Worm (Caenorhabditis elegans) whole organism, late embryonic: ENCODE data around the gene unc-50.

ENCODE experiments used
- C08G9.2 ChIP-seq: sonication (generic microtip); optimal IDR thresholded peaks from 2 replicates; lab custom pipeline; 2016; ENCODE audit warnings: mild to moderate bottlenecking, missing genetic modification characterization, moderate library complexity, missing compliant biosample characterization
- C38D4.7 ChIP-seq: fragments of 200-800 bp; sonication (Bioruptor generic); optimal IDR thresholded peaks from 2 replicates; lab custom pipeline; 2018; ENCODE audit warnings: mild to moderate bottlenecking, missing genetic modification characterization, moderate library complexity, missing compliant biosample characterization
- F13H6.1 ChIP-seq: sonication (generic microtip); optimal IDR thresholded peaks from 2 replicates; lab custom pipeline; 2016; ENCODE audit warnings: missing genetic modification characterization, missing compliant biosample characterization
- K02D7.2 ChIP-seq: sonication (generic microtip); optimal IDR thresholded peaks from 2 replicates; lab custom pipeline; 2017; ENCODE audit warnings: mild to moderate bottlenecking, missing genetic modification characterization, missing compliant biosample characterization
- T23F11.4 ChIP-seq: fragments of 200-800 bp; sonication (Bioruptor generic); optimal IDR thresholded peaks from 2 replicates; lab custom pipeline; 2018; ENCODE audit warnings: mild to moderate bottlenecking, missing genetic modification characterization, missing compliant biosample characterization
- ahr-1 ChIP-seq: sonication (generic microtip); optimal IDR thresholded peaks from 2 replicates; lab custom pipeline; 2016; ENCODE audit warnings: missing genetic modification characterization, missing compliant biosample characterization
- ama-1 ChIP-seq: fragments of 150-350 bp; optimal IDR thresholded peaks from 2 replicates; lab custom pipeline; 2014
- ceh-14 ChIP-seq: sonication (generic microtip); optimal IDR thresholded peaks from 2 replicates; lab custom pipeline; 2016; ENCODE audit warnings: missing genotype, missing genetic modification characterization, missing compliant biosample characterization
- ceh-18 ChIP-seq: sonication (generic microtip); optimal IDR thresholded peaks from 2 replicates; lab custom pipeline; 2016; ENCODE audit warnings: missing genetic modification characterization, missing compliant biosample characterization
- ceh-2 ChIP-seq: sonication (generic microtip); optimal IDR thresholded peaks from 2 replicates; lab custom pipeline; 2016; ENCODE audit warnings: missing genotype, missing genetic modification characterization, missing compliant biosample characterization
- ceh-30 ChIP-seq: fragments of 150-350 bp; optimal IDR thresholded peaks from 2 replicates; lab custom pipeline; 2014; ENCODE audit warnings: missing biosample characterization, missing genetic modification characterization
- ceh-31 ChIP-seq: sonication (generic microtip); optimal IDR thresholded peaks from 2 replicates; lab custom pipeline; 2016; ENCODE audit warnings: missing genetic modification characterization, missing compliant biosample characterization
- ceh-34 ChIP-seq: sonication (generic microtip); optimal IDR thresholded peaks from 2 replicates; lab custom pipeline; 2016; ENCODE audit warnings: mild to moderate bottlenecking, missing genetic modification characterization, missing compliant biosample characterization
- ceh-48 ChIP-seq: sonication (generic microtip); optimal IDR thresholded peaks from 2 replicates; lab custom pipeline; 2016; ENCODE audit warnings: missing genetic modification characterization, inconsistent platforms, missing compliant biosample characterization
- ceh-9 ChIP-seq: sonication (generic microtip); optimal IDR thresholded peaks from 2 replicates; lab custom pipeline; 2016; ENCODE audit warnings: mild to moderate bottlenecking, missing genetic modification characterization, inconsistent platforms, missing compliant biosample characterization
- che-1 ChIP-seq: sonication (generic microtip); optimal IDR thresholded peaks from 2 replicates; lab custom pipeline; 2016; ENCODE audit warnings: mild to moderate bottlenecking, missing genetic modification characterization, missing compliant biosample characterization
- dmd-4 ChIP-seq: sonication (generic microtip); optimal IDR thresholded peaks from 2 replicates; lab custom pipeline; 2016; ENCODE audit warnings: borderline replicate concordance, missing genetic modification characterization, missing compliant biosample characterization
- dve-1 ChIP-seq: sonication (generic microtip); optimal IDR thresholded peaks from 2 replicates; lab custom pipeline; 2017; ENCODE audit warnings: antibody characterized with exemption, mild to moderate bottlenecking, missing genetic modification characterization, missing compliant biosample characterization
- elt-2 ChIP-seq: sonication (generic microtip); optimal IDR thresholded peaks from 2 replicates; lab custom pipeline; 2016; ENCODE audit warnings: missing genetic modification reagents, missing genetic modification characterization, missing compliant biosample characterization
- ets-4 ChIP-seq: sonication (generic microtip); optimal IDR thresholded peaks from 2 replicates; lab custom pipeline; 2016; ENCODE audit warnings: missing genetic modification characterization, missing compliant biosample characterization
- eyg-1 ChIP-seq: sonication (generic microtip); optimal IDR thresholded peaks from 2 replicates; lab custom pipeline; 2016; ENCODE audit warnings: missing genotype, missing genetic modification characterization, missing compliant biosample characterization
- fkh-10 ChIP-seq: fragments of 150-350 bp; optimal IDR thresholded peaks from 2 replicates; lab custom pipeline; 2014; ENCODE audit warnings: missing biosample characterization, missing genetic modification reagents, missing genetic modification characterization
- gmeb-2 ChIP-seq: sonication (generic microtip); optimal IDR thresholded peaks from 2 replicates; lab custom pipeline; 2016; ENCODE audit warnings: missing genetic modification characterization, inconsistent platforms, missing compliant biosample characterization
- hlh-13 ChIP-seq: fragments of 200-800 bp; sonication (Bioruptor generic); optimal IDR thresholded peaks from 2 replicates; lab custom pipeline; 2018; ENCODE audit warnings: mild to moderate bottlenecking, missing genetic modification characterization, missing compliant biosample characterization
- hlh-15 ChIP-seq: sonication (generic microtip); optimal IDR thresholded peaks from 2 replicates; lab custom pipeline; 2016; ENCODE audit warnings: missing genetic modification characterization, missing compliant biosample characterization
- hlh-30 ChIP-seq: sonication (generic microtip); optimal IDR thresholded peaks from 2 replicates; lab custom pipeline; 2017; ENCODE audit warnings: antibody characterized with exemption, missing genetic modification characterization, missing compliant biosample characterization; ENCODE audit not compliant: insufficient read depth
- hlh-8 ChIP-seq: sonication (generic microtip); optimal IDR thresholded peaks from 2 replicates; lab custom pipeline; 2016; ENCODE audit warnings: missing genotype, missing genetic modification characterization, missing compliant biosample characterization
- madf-2 ChIP-seq: sonication (generic microtip); optimal IDR thresholded peaks from 2 replicates; lab custom pipeline; 2017; ENCODE audit warnings: missing genetic modification characterization, missing compliant biosample characterization
- nfya-1 ChIP-seq: sonication (generic microtip); optimal IDR thresholded peaks from 2 replicates; lab custom pipeline; 2017; ENCODE audit warnings: missing genetic modification characterization, mild to moderate bottlenecking, missing compliant biosample characterization, antibody characterized with exemption, moderate library complexity
- nhr-11 ChIP-seq: fragments of 150-350 bp; optimal IDR thresholded peaks from 2 replicates; lab custom pipeline; 2014; ENCODE audit warnings: missing biosample characterization, missing genetic modification characterization
- nhr-232 ChIP-seq: sonication (generic microtip); optimal IDR thresholded peaks from 2 replicates; lab custom pipeline; 2016; ENCODE audit warnings: missing genetic modification characterization, missing compliant biosample characterization
- npax-4 ChIP-seq: sonication (generic microtip); optimal IDR thresholded peaks from 2 replicates; lab custom pipeline; 2016; ENCODE audit warnings: missing genetic modification characterization, missing compliant biosample characterization
- odd-2 ChIP-seq: sonication (generic microtip); optimal IDR thresholded peaks from 2 replicates; lab custom pipeline; 2017; ENCODE audit warnings: antibody characterized with exemption, mild to moderate bottlenecking, missing genetic modification characterization, missing compliant biosample characterization
- pag-3 ChIP-seq: sonication (generic microtip); optimal IDR thresholded peaks from 2 replicates; lab custom pipeline; 2016; ENCODE audit warnings: missing compliant biosample characterization, missing genetic modification characterization, borderline replicate concordance
- pat-9 ChIP-seq: fragments of 200-800 bp; sonication (Bioruptor generic); optimal IDR thresholded peaks from 2 replicates; lab custom pipeline; 2018; ENCODE audit warnings: mild to moderate bottlenecking, missing genetic modification characterization, moderate library complexity, missing compliant biosample characterization
- pha-2 ChIP-seq: sonication (generic microtip); optimal IDR thresholded peaks from 2 replicates; lab custom pipeline; 2017; ENCODE audit warnings: mild to moderate bottlenecking, missing genetic modification characterization, missing compliant biosample characterization
- pqm-1 ChIP-seq: sonication (generic microtip); optimal IDR thresholded peaks from 2 replicates; lab custom pipeline; 2016; ENCODE audit warnings: missing genetic modification characterization, missing compliant biosample characterization
- ref-2 ChIP-seq: sonication (generic microtip); optimal IDR thresholded peaks from 2 replicates; lab custom pipeline; 2016; ENCODE audit warnings: missing genetic modification characterization, missing compliant biosample characterization
- sdc-2 ChIP-seq: sonication (generic microtip); optimal IDR thresholded peaks from 2 replicates; lab custom pipeline; 2016; ENCODE audit warnings: missing genotype, missing genetic modification characterization, missing compliant biosample characterization
- sox-2 ChIP-seq: fragments of 200-800 bp; sonication (Bioruptor generic); IDR thresholded peaks from 2 replicates; pipeline ENCODE4 v1.3.6; 2022; ENCODE audit warnings: missing genetic modification reagents, missing genetic modification characterization, missing compliant biosample characterization
- sox-4 ChIP-seq: sonication (generic microtip); optimal IDR thresholded peaks from 2 replicates; lab custom pipeline; 2017; ENCODE audit warnings: mild to moderate bottlenecking, missing genetic modification characterization, inconsistent platforms, missing compliant biosample characterization
- syd-9 ChIP-seq: sonication (generic microtip); optimal IDR thresholded peaks from 2 replicates; lab custom pipeline; 2016; ENCODE audit warnings: mild to moderate bottlenecking, missing genetic modification characterization, moderate library complexity, missing compliant biosample characterization
- tbx-2 ChIP-seq: sonication (generic microtip); optimal IDR thresholded peaks from 2 replicates; lab custom pipeline; 2016; ENCODE audit warnings: missing genetic modification characterization, missing compliant biosample characterization
- tbx-7 ChIP-seq: sonication (generic microtip); optimal IDR thresholded peaks from 2 replicates; lab custom pipeline; 2016; ENCODE audit warnings: missing genotype, missing genetic modification characterization, missing compliant biosample characterization
- ttx-3 ChIP-seq: sonication (generic microtip); optimal IDR thresholded peaks from 2 replicates; lab custom pipeline; 2016; ENCODE audit warnings: missing genetic modification reagents, missing genetic modification characterization, missing compliant biosample characterization
- unc-3 ChIP-seq, 2 experiments: fragments of 200-800 bp in 1 of 2; sonication (Bioruptor generic) in 1 of 2; sonication (generic microtip) in 1 of 2; conservative IDR thresholded peaks in 1 of 2; optimal IDR thresholded peaks in 1 of 2; 2 replicates each; pipeline versions ENCODE4 v1.3.6 to Lab custom; 2016 to 2022; ENCODE audit warnings: missing compliant biosample characterization in 2 of 2, missing genetic modification characterization in 2 of 2, missing genetic modification reagents in 1 of 2
- unc-55 ChIP-seq: sonication (generic microtip); optimal IDR thresholded peaks from 2 replicates; lab custom pipeline; 2017; ENCODE audit warnings: missing biosample characterization, missing genetic modification reagents, missing genetic modification characterization
- zip-5 ChIP-seq: sonication (generic microtip); optimal IDR thresholded peaks from 2 replicates; lab custom pipeline; 2016; ENCODE audit warnings: missing genetic modification characterization, missing compliant biosample characterization

The unc-50 gene

ce11 chrIII:10278826-10279225, 39.1 kb downstream of the unc-50 start, which contains the start of gene pad-2:
Gene pad-2 (plus strand): TSS chrIII:10279126.
- TF ChIP-seq ahr-1 (tag; lab: Kevin White, UChicago) (no peak), pag-3 (tag; lab: Kevin White, UChicago) (no peak)

- TF ChIP-seq ceh-34 (tag; lab: Kevin White, UChicago) (no peak), tbx-7 (tag; lab: Kevin White, UChicago) (no peak), ttx-3 (tag; lab: Kevin White, UChicago) (no peak), ceh-2 (tag; lab: Kevin White, UChicago) (no peak), unc-55 (GFP tag; lab: Kevin White, UChicago) (no peak), pag-3 (tag; lab: Kevin White, UChicago) (no peak), nhr-11 (no peak), gmeb-2 (tag; lab: Kevin White, UChicago) (no peak), hlh-15 (tag; lab: Kevin White, UChicago) (no peak), F13H6.1 (no peak), dve-1 (tag; lab: Kevin White, UChicago) (no peak), ets-4 (tag; lab: Kevin White, UChicago) (no peak), ceh-14 (tag; lab: Kevin White, UChicago) (no peak), sox-2 (GFP tag; lab: Robert Waterston, UW) (no peak), pha-2 (tag; lab: Kevin White, UChicago) (no peak), ceh-48 (tag; lab: Kevin White, UChicago) (no peak), K02D7.2 (tag; lab: Kevin White, UChicago) (no peak)
These were observed 46.2 kb downstream of the unc-50 start for ce11 chrIII:10271807-10272206.

- TF ChIP-seq dve-1 (tag; lab: Kevin White, UChicago) (no peak), ref-2 (tag; lab: Kevin White, UChicago) (peak; percentile 42), T23F11.4 (GFP tag; lab: Kevin White, UChicago) (no peak), C38D4.7 (GFP tag; lab: Kevin White, UChicago) (no peak), hlh-8 (no peak), tbx-2 (tag; lab: Kevin White, UChicago) (peak; percentile 84), nhr-232 (tag; lab: Kevin White, UChicago) (no peak), hlh-13 (GFP tag; lab: Kevin White, UChicago) (no peak), pha-2 (tag; lab: Kevin White, UChicago) (no peak), unc-3 (GFP tag; conservative IDR thresholded peaks at IDR 0.05; lab: Robert Waterston, UW) (peak; percentile 71), unc-3 (tag; optimal IDR thresholded peaks at IDR 0.05; lab: Kevin White, UChicago) (no peak), C08G9.2 (tag; lab: Kevin White, UChicago) (peak; percentile 90), ceh-30 (tag; lab: Kevin White, UChicago) (no peak), pat-9 (tag; lab: Kevin White, UChicago) (no peak), ceh-9 (tag; lab: Kevin White, UChicago) (no peak), elt-2 (tag; lab: Kevin White, UChicago) (peak; percentile 26), ceh-14 (tag; lab: Kevin White, UChicago) (peak; percentile 43), npax-4 (tag; lab: Kevin White, UChicago) (no peak), tbx-7 (tag; lab: Kevin White, UChicago) (peak; percentile 72), ets-4 (tag; lab: Kevin White, UChicago) (peak; percentile 84), che-1 (tag; lab: Kevin White, UChicago) (no peak), ama-1 (lab: Kevin White, UChicago) (no peak), sdc-2 (tag; lab: Kevin White, UChicago) (no peak), nfya-1 (no peak), odd-2 (tag; lab: Kevin White, UChicago) (no peak), madf-2 (no peak), syd-9 (tag; lab: Kevin White, UChicago) (no peak), hlh-30 (tag; lab: Kevin White, UChicago) (no peak), fkh-10 (GFP tag; lab: Kevin White, UChicago) (no peak), zip-5 (tag; lab: Kevin White, UChicago) (peak; percentile 30), ceh-31 (tag; lab: Kevin White, UChicago) (peak; percentile 94), pqm-1 (no peak), sox-4 (tag; lab: Kevin White, UChicago) (no peak), ceh-18 (tag; lab: Kevin White, UChicago) (peak; percentile 55), eyg-1 (no peak), dmd-4 (no peak)
These were observed 47.1 kb downstream of the unc-50 start, which contains the start of gene cnk-1 for ce11 chrIII:10270778-10271307. Gene cnk-1 (plus strand): TSS chrIII:10271257.
